Worm (Caenorhabditis elegans): ENCODE results near the gene far-2.
A peak's percentile ranks its signal among the peaks of the same experiment; 100 is the strongest.

far-2 gene

DNA sequence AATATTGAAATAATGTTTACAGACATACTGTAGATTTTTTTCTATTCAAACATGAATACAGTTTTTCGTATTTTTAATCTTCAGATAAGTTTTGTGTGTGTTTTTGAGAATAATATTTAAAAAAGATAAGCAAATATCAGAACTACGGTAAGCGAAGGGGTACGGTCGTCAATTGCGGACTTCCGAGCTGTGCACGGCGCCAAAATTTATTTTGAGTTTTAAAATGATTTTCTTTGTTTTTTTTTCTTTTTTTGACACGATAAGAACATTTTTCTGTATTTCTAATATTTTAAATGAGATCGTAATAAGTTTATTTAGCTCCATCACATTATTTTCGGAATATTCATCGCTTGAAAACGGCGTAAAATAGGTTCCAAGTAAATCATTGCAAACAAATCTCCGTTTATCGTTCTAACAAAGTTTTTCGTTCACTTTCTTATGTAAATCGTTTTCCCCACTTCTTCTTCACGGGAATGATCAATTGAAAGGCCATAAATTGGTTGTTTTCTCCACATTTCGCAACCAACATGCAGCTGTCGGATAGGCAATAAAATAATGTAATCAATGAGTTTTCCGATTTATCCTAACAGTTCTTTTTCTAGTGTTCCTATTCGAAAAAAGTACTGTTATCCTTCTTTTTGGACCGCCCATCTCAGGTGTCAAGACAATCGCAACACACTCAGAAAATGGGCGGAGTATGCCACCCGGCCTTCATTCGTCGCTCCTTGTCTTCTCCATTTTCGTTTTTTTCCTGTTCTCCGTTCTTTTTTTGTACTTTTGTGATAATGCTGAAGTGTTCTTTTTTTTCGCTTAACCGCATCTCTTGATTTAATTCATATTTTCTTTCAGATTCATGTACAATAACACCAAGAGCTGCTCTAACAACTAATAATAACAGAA, 10.0 kb downstream of the far-2 start, which contains the start of gene glp-1 (continued):
- peak; percentile 31 for TF ChIP-seq lin-54 (GFP tag; optimal IDR thresholded peaks at IDR 0.05)
- TF ChIP-seq sdz-38 (tag; optimal IDR thresholded peaks at IDR 0.05): no peak

DNA sequence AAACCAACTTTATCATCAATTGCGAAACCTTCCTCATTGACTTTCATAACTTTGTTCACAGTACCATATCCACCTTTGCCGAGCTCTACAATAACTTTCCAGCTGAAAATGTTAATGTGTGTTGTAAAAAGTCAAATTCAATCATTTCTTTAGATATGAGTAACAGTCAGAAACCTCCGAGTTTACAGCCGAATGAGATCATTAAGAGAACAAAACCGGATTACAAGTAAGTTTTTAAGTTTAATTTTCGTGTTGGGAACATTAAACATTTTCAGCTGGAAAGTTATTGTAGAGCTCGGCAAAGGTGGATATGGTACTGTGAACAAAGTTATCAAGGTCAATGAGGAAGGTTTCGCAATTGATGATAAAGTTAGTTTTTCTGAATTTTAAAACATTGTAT, 19.6 kb downstream of the far-2 start, which contains the start of gene ZK507.1:
TSS of gene ZK507.1 (minus strand) at position 101 of the 400 bp plus-strand sequence.
- no peak for TF ChIP-seq F10E7.11 (tag; optimal IDR thresholded peaks at IDR 0.05)
- TF ChIP-seq ztf-26 (tag; optimal IDR thresholded peaks at IDR 0.05): no peak
- TF ChIP-seq lir-1 (GFP tag; conservative IDR thresholded peaks at IDR 0.05): no peak
- no peak for TF ChIP-seq ceh-40 (GFP tag; IDR thresholded peaks at IDR 0.05)
- no peak for TF ChIP-seq ztf-25 (GFP tag; IDR thresholded peaks at IDR 0.05)
- TF ChIP-seq B0035.1 (tag; optimal IDR thresholded peaks at IDR 0.05): no peak
- no peak for TF ChIP-seq madf-3 (GFP tag; IDR thresholded peaks at IDR 0.05)
- TF ChIP-seq Y56A3A.18 (GFP tag; IDR thresholded peaks at IDR 0.05): no peak
- TF ChIP-seq let-607 (tag; optimal IDR thresholded peaks at IDR 0.05): no peak
- no peak for TF ChIP-seq rec-8 (tag; optimal IDR thresholded peaks at IDR 0.05)
- TF ChIP-seq mcd-1 (GFP tag; IDR thresholded peaks at IDR 0.05): no peak
- no peak for TF ChIP-seq snpc-3.4 (tag; optimal IDR thresholded peaks at IDR 0.05)
- no peak for TF ChIP-seq pha-4 (tag; optimal IDR thresholded peaks at IDR 0.05)
- no peak for TF ChIP-seq ets-4 (GFP tag; optimal IDR thresholded peaks at IDR 0.05)

DNA sequence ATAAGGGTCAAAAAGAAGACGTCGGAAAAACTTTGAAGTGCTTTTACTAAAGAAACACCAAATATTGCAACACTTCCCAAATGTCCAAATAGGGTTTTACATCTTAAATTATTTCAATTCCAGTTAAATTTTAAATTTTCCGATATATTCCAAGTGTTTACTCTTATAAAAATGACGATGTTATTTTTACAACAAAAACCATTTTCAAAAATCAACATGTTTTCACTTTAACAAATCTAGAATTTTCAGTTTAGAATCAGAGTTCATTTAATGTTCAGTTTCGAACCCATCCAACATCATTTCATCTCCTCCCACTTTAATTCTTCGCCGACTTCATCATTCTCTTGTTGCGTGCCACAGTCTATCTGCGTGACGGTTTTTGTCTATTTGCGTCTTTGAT, 22.0 kb downstream of the far-2 start, which contains the start of gene dos-1:
TSS of gene dos-1 (plus strand) at position 301 of the 400 bp plus-strand sequence.
- TF ChIP-seq repo-1 (tag; optimal IDR thresholded peaks at IDR 0.05): no peak
- no peak for TF ChIP-seq ceh-91 (GFP tag; IDR thresholded peaks at IDR 0.05)
- no peak for TF ChIP-seq unc-130 (GFP tag; optimal IDR thresholded peaks at IDR 0.05)
- TF ChIP-seq Y79H2A.3 (GFP tag; conservative IDR thresholded peaks at IDR 0.05): no peak
- no peak for TF ChIP-seq T07F8.4 (tag; optimal IDR thresholded peaks at IDR 0.05)
- no peak for TF ChIP-seq hsf-1 (GFP tag; IDR thresholded peaks at IDR 0.05)
- no peak for TF ChIP-seq hlh-26 (GFP tag; conservative IDR thresholded peaks at IDR 0.05)
- TF ChIP-seq nhr-27 (tag; optimal IDR thresholded peaks at IDR 0.05): no peak
- no peak for TF ChIP-seq hmg-20 (GFP tag; IDR thresholded peaks at IDR 0.05)
- TF ChIP-seq F39B2.1 (GFP tag; IDR thresholded peaks at IDR 0.05): no peak
- no peak for TF ChIP-seq mel-28 (tag; optimal IDR thresholded peaks at IDR 0.05; ENCODE audit: borderline replicate concordance)
- no peak for TF ChIP-seq nfya-2 (GFP tag; IDR thresholded peaks at IDR 0.05)
- TF ChIP-seq hlh-12 (tag; optimal IDR thresholded peaks at IDR 0.05): no peak
- TF ChIP-seq chd-7 (tag; optimal IDR thresholded peaks at IDR 0.05): no peak
- TF ChIP-seq hrde-1 (tag; optimal IDR thresholded peaks at IDR 0.05; ENCODE audit: borderline replicate concordance): no peak
- TF ChIP-seq madf-6 (GFP tag; IDR thresholded peaks at IDR 0.05): no peak
- no peak for TF ChIP-seq bed-2 (GFP tag; IDR thresholded peaks at IDR 0.05)
- no peak for TF ChIP-seq ztf-18 (tag; optimal IDR thresholded peaks at IDR 0.05)
- TF ChIP-seq cebp-2 (GFP tag; IDR thresholded peaks at IDR 0.05): no peak

Measured in whole organism, young adult.